Worm (Caenorhabditis elegans): ENCODE data around the gene sri-7.

The sri-7 gene

DNA sequence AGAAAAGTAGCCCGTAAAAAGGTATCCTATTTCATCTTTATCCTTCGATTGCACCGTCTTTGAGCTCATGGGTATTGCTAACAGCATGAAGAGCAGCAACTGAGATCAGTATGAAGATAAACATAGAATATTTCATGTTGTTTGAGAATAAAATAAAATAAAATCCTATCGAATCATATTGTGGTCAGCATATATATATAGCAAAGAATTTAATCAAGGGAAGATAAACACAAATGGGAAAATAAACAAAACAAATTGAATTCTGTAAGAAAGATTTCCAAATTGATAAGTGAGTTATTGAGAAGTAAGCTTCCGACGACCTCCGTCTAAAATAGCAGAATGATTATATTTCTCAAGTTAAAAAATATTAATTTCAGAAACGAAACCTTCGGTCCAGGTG, 43.6 kb downstream of the sri-7 start, which contains the start of gene T26H5.10:
Gene T26H5.10, minus strand, starts transcription at position 101 of the 400 bp plus-strand sequence.
- TF ChIP-seq fos-1 (tag; optimal IDR thresholded peaks at IDR 0.05) (no peak), ztf-4 (tag; optimal IDR thresholded peaks at IDR 0.05) (no peak), lin-39 (tag; optimal IDR thresholded peaks at IDR 0.05) (no peak), nhr-25 (tag; optimal IDR thresholded peaks at IDR 0.05) (no peak), mdl-1 (tag; optimal IDR thresholded peaks at IDR 0.05) (no peak)

DNA sequence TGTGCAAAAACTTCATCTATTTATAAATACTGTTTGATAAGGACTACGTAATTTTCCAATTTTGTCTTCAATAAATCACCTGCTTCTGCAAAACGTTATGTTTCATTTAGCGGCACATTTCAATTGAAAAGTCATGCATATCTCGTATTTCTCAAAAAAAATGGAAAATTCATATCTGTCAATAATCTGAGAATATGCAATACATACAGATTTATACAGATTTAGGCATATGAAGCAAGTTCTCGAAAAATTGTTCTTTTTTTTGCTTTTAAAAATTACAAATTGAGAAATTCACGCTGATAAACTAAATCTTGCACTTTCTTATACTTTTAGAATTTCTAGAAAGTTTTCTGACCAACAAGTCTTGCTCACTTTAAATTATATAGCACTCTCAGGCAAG, 44.1 kb downstream of the sri-7 start, which contains the start of gene T26H5.11:
Gene T26H5.11, minus strand, starts transcription at position 101 of the 400 bp plus-strand sequence.
- TF ChIP-seq nhr-237 (tag; optimal IDR thresholded peaks at IDR 0.05) (no peak), egl-27 (tag; optimal IDR thresholded peaks at IDR 0.05) (no peak), mbf-1 (tag; optimal IDR thresholded peaks at IDR 0.05) (no peak), nhr-10 (tag; optimal IDR thresholded peaks at IDR 0.05) (no peak), skn-1 (tag; optimal IDR thresholded peaks at IDR 0.05) (no peak), unc-55 (GFP tag; optimal IDR thresholded peaks at IDR 0.05) (no peak), lin-11 (tag; optimal IDR thresholded peaks at IDR 0.05) (no peak), F13H6.1 (tag; optimal IDR thresholded peaks at IDR 0.05) (no peak), aly-2 (tag; optimal IDR thresholded peaks at IDR 0.05) (no peak), elt-3 (tag; optimal IDR thresholded peaks at IDR 0.05) (no peak), unc-62 (GFP tag; optimal IDR thresholded peaks at IDR 0.05) (no peak), blmp-1 (tag; optimal IDR thresholded peaks at IDR 0.05; ENCODE audit: insufficient read depth) (no peak)

- TF ChIP-seq fos-1 (tag; optimal IDR thresholded peaks at IDR 0.05), result peak; percentile 29
- no peak for TF ChIP-seq blmp-1 (tag; optimal IDR thresholded peaks at IDR 0.05; ENCODE audit: insufficient read depth)
- TF ChIP-seq ztf-4 (tag; optimal IDR thresholded peaks at IDR 0.05), result no peak
- no peak for TF ChIP-seq lsy-2 (tag; optimal IDR thresholded peaks at IDR 0.05)
- TF ChIP-seq ZK546.5 (tag; optimal IDR thresholded peaks at IDR 0.05), result no peak
Observed at ce11 chrV:15444615-15445014, 44.5 kb downstream of the sri-7 start, which contains the start of gene T26H5.9. TSS of gene T26H5.9 (plus strand) at chrV:15444916.

- no peak for TF ChIP-seq sma-9 (GFP tag; optimal IDR thresholded peaks at IDR 0.05)
- no peak for TF ChIP-seq sma-9 (tag; optimal IDR thresholded peaks at IDR 0.05)
- TF ChIP-seq nhr-23 (tag; optimal IDR thresholded peaks at IDR 0.05), result no peak
- TF ChIP-seq C34F6.9 (tag; optimal IDR thresholded peaks at IDR 0.05), result no peak
- no peak for TF ChIP-seq elt-3 (tag; optimal IDR thresholded peaks at IDR 0.05)
- TF ChIP-seq unc-62 (GFP tag; optimal IDR thresholded peaks at IDR 0.05), result no peak
- no peak for TF ChIP-seq unc-39 (tag; optimal IDR thresholded peaks at IDR 0.05)
- TF ChIP-seq fos-1 (tag; optimal IDR thresholded peaks at IDR 0.05), result no peak
- TF ChIP-seq alr-1 (tag; optimal IDR thresholded peaks at IDR 0.05), result no peak
- TF ChIP-seq R02D3.7 (tag; optimal IDR thresholded peaks at IDR 0.05), result no peak
- TF ChIP-seq nhr-6 (tag; optimal IDR thresholded peaks at IDR 0.05), result no peak
- no peak for TF ChIP-seq F13H6.1 (tag; optimal IDR thresholded peaks at IDR 0.05)
- TF ChIP-seq lin-11 (tag; optimal IDR thresholded peaks at IDR 0.05), result no peak
- TF ChIP-seq blmp-1 (tag; optimal IDR thresholded peaks at IDR 0.05; ENCODE audit: insufficient read depth), result no peak
- no peak for TF ChIP-seq nhr-237 (tag; optimal IDR thresholded peaks at IDR 0.05)
Observed at ce11 chrV:15445437-15445836, 45.3 kb downstream of the sri-7 start, which contains the start of gene srh-239. TSS of gene srh-239 (plus strand) at chrV:15445737.

DNA sequence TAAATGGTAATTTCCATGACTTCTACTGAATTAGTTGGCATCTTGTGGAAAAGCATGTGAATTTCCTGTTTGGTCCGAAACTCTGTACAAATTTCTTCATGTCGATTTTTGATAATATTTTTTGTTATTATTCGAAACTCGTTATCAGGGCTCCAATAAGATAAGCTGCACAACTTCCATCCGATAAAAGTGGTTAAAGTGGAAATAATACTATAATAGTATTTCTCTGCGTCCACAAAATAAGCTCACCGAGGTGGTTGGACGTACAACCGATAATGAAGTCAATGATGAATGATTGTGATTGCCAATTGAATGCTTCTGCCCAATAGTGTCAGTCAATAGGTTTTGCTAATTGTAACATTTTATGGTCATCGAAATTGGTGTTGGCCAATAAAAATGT, 48.3 kb downstream of the sri-7 start, which contains the start of gene T26H5.4:
Gene T26H5.4, minus strand, starts transcription at position 294 of the 400 bp plus-strand sequence.
- TF ChIP-seq fos-1 (tag; optimal IDR thresholded peaks at IDR 0.05) (peak; percentile 39), sma-9 (GFP tag; optimal IDR thresholded peaks at IDR 0.05) (no peak), sma-9 (tag; optimal IDR thresholded peaks at IDR 0.05) (no peak), snpc-4 (tag; optimal IDR thresholded peaks at IDR 0.05) (no peak)

DNA sequence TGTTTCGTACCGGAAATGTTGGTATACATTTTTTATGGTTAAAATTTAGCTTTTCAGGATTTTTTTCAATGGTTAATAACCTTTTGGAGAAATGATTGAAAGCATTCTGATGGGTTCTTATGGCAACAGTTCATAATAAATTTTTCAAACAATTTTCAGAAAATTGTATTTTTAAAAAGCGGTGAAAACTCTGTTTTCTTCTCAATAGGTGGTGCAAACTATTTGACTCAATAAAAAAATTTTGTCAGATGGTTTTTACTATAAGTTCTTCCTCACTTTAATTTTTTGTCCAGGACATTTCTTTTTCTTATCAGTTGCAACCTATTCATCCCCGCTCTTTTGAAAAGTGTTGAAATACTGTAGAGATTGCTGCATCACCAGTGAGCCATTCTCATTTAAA, 48.7 kb downstream of the sri-7 start, which contains the start of gene T26H5.14:
Gene T26H5.14, plus strand, starts transcription at position 301 of the 400 bp plus-strand sequence.
- TF ChIP-seq nhr-21 (tag; optimal IDR thresholded peaks at IDR 0.05), result no peak
- no peak for TF ChIP-seq nhr-10 (tag; optimal IDR thresholded peaks at IDR 0.05)
- TF ChIP-seq egl-27 (tag; optimal IDR thresholded peaks at IDR 0.05), result no peak

ce11 chrV:15451421-15451820, 51.3 kb downstream of the sri-7 start, which contains the start of gene srw-33:
TSS of gene srw-33 (minus strand) at chrV:15451521.
- TF ChIP-seq snpc-4 (tag; optimal IDR thresholded peaks at IDR 0.05), result no peak
- no peak for TF ChIP-seq C34F6.9 (tag; optimal IDR thresholded peaks at IDR 0.05)
- no peak for TF ChIP-seq sem-4 (tag; optimal IDR thresholded peaks at IDR 0.05)
- TF ChIP-seq gmeb-1 (tag; optimal IDR thresholded peaks at IDR 0.05), result no peak
- no peak for TF ChIP-seq ama-1 (optimal IDR thresholded peaks at IDR 0.05)
- no peak for TF ChIP-seq elt-1 (tag; optimal IDR thresholded peaks at IDR 0.05)
- no peak for TF ChIP-seq ztf-4 (tag; optimal IDR thresholded peaks at IDR 0.05)
- TF ChIP-seq egl-27 (tag; optimal IDR thresholded peaks at IDR 0.05), result no peak
- no peak for TF ChIP-seq alr-1 (tag; optimal IDR thresholded peaks at IDR 0.05)
- no peak for TF ChIP-seq nhr-6 (tag; optimal IDR thresholded peaks at IDR 0.05)
- no peak for TF ChIP-seq fos-1 (tag; optimal IDR thresholded peaks at IDR 0.05)
- no peak for TF ChIP-seq ceh-16 (tag; optimal IDR thresholded peaks at IDR 0.05)
- TF ChIP-seq lsy-2 (tag; optimal IDR thresholded peaks at IDR 0.05), result no peak
- TF ChIP-seq ztf-1 (GFP tag; conservative IDR thresholded peaks at IDR 0.05), result no peak
- no peak for TF ChIP-seq ztf-11 (tag; optimal IDR thresholded peaks at IDR 0.05)
- TF ChIP-seq F13H6.1 (tag; optimal IDR thresholded peaks at IDR 0.05), result no peak
- no peak for TF ChIP-seq dmd-4 (tag; optimal IDR thresholded peaks at IDR 0.05)
